Fruit fly (Drosophila melanogaster): ENCODE data around the gene CG5645.

Gene CG5645

DNA sequence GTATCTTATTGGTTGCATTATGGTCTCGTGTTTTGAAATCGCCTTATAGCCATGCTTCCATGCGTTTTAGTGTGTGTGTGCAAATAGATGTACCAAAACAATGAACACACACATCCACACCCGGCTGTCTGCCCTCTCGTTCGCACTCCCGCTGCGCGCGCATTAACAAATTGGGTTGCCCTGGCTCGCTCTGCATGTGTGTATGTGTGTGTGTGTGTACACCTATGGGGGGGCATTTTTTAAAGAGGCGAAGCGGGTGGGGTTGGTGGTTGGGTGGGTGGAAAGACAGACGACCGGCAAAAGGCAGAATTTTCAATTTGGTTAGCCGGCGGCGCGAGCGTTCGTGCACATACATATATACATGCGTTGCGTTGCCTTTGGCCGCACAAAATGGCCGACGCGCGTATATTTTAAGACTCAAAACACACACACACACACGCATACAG, 12.3 kb downstream of the CG5645 start:
- TF ChIP-seq Snoo (tag; optimal IDR thresholded peaks at IDR 0.05), result no peak
- no peak for TF ChIP-seq Pif1A (GFP tag; optimal IDR thresholded peaks at IDR 0.05)
- TF ChIP-seq Pif1B (GFP tag; optimal IDR thresholded peaks at IDR 0.05), result no peak
- TF ChIP-seq fd96Ca (GFP tag; IDR thresholded peaks at IDR 0.05), result peak; percentile 54; the same call in 1 of the 3 replicates
- peak; percentile 50 for TF ChIP-seq EcR (GFP tag; optimal IDR thresholded peaks at IDR 0.05)
- no peak for TF ChIP-seq CG14655 (GFP tag; optimal IDR thresholded peaks at IDR 0.05)
- TF ChIP-seq CG15710 (tag; optimal IDR thresholded peaks at IDR 0.05), result peak; percentile 20
- peak; percentile 16 for TF ChIP-seq gl (tag; optimal IDR thresholded peaks at IDR 0.05)
- TF ChIP-seq rn (GFP tag; IDR thresholded peaks at IDR 0.05), result no peak
- peak; percentile 3 for TF ChIP-seq CG17806 (tag; optimal IDR thresholded peaks at IDR 0.05)
- TF ChIP-seq CG32121 (GFP tag; IDR thresholded peaks at IDR 0.05), result peak; percentile 64
- no peak for TF ChIP-seq D1 (tag; optimal IDR thresholded peaks at IDR 0.05)
- no peak for TF ChIP-seq CG8301 (tag; optimal IDR thresholded peaks at IDR 0.05)
- peak; percentile 78 for TF ChIP-seq CG13204 (GFP tag; optimal IDR thresholded peaks at IDR 0.05)
- no peak for TF ChIP-seq CG9948 (tag; optimal IDR thresholded peaks at IDR 0.05)
- TF ChIP-seq CG8159 (tag; optimal IDR thresholded peaks at IDR 0.05), result peak; percentile 6
- TF ChIP-seq Ets98B (GFP tag; IDR thresholded peaks at IDR 0.05), result peak; percentile 57; the same call in 1 of the 2 replicates
- TF ChIP-seq CG34367 (tag; optimal IDR thresholded peaks at IDR 0.05), result peak; percentile 4
- TF ChIP-seq CG4496 (GFP tag; IDR thresholded peaks at IDR 0.05), result no peak
- 0 out of 2 replicates have a peak, but pooled peaks have one; percentile 28 for TF ChIP-seq CG12605 (GFP tag; IDR thresholded peaks at IDR 0.05)
- TF ChIP-seq CG10348 (GFP tag; IDR thresholded peaks at IDR 0.05), result no peak

DNA sequence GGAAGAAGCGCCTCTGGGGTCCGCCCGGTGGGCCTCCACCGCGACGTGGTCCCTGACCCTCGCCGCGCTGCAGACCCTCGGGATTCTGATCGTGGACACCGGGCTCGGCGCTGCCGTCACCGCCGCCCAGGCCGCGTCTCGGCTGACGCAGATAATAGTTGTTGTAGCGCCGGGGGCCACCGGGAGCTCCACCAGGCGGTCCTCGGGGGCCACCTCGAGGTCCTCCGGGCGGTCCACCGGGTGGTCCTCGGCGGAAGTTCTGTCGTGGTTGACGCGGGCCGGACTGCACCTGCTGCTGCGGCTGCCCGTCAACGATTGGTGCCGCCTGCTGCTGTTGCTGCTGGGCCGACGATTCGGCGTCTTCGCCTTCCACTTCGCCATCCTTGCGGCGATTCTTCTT, 13.6 kb downstream of the CG5645 start:
- no peak for TF ChIP-seq CG10348 (GFP tag; IDR thresholded peaks at IDR 0.05)
- TF ChIP-seq CG12605 (GFP tag; IDR thresholded peaks at IDR 0.05), result no peak
- TF ChIP-seq CG8301 (tag; optimal IDR thresholded peaks at IDR 0.05), result no peak
- no peak for TF ChIP-seq Ets98B (GFP tag; IDR thresholded peaks at IDR 0.05)
- TF ChIP-seq CG15710 (tag; optimal IDR thresholded peaks at IDR 0.05), result no peak

- no peak for TF ChIP-seq CG12605 (GFP tag; IDR thresholded peaks at IDR 0.05)
- TF ChIP-seq CG32121 (GFP tag; IDR thresholded peaks at IDR 0.05), result no peak
- no peak for TF ChIP-seq EcR (GFP tag; optimal IDR thresholded peaks at IDR 0.05)
- TF ChIP-seq Pif1A (GFP tag; optimal IDR thresholded peaks at IDR 0.05), result no peak
- no peak for TF ChIP-seq CG15710 (tag; optimal IDR thresholded peaks at IDR 0.05)
- TF ChIP-seq Ets98B (GFP tag; IDR thresholded peaks at IDR 0.05), result no peak
- TF ChIP-seq CG14655 (GFP tag; optimal IDR thresholded peaks at IDR 0.05), result no peak
- no peak for TF ChIP-seq CG17806 (tag; optimal IDR thresholded peaks at IDR 0.05)
- TF ChIP-seq CG9948 (tag; optimal IDR thresholded peaks at IDR 0.05), result no peak
- TF ChIP-seq fd96Ca (GFP tag; IDR thresholded peaks at IDR 0.05), result no peak
- TF ChIP-seq CG8159 (tag; optimal IDR thresholded peaks at IDR 0.05), result no peak
- TF ChIP-seq CG4496 (GFP tag; IDR thresholded peaks at IDR 0.05), result no peak
- TF ChIP-seq CG10348 (GFP tag; IDR thresholded peaks at IDR 0.05), result no peak
- TF ChIP-seq CG13204 (GFP tag; optimal IDR thresholded peaks at IDR 0.05), result no peak
- TF ChIP-seq rn (GFP tag; IDR thresholded peaks at IDR 0.05), result no peak
Measured at dm6 chr3L:12119875-12120485, 16.5 kb downstream of the CG5645 start, which contains the start of gene CG11560. Gene CG11560, plus strand, starts transcription at chr3L:12120019.

- TF ChIP-seq CG34367 (tag; optimal IDR thresholded peaks at IDR 0.05) (no peak), CG8159 (tag; optimal IDR thresholded peaks at IDR 0.05) (no peak), CG8301 (tag; optimal IDR thresholded peaks at IDR 0.05) (no peak), rn (GFP tag; IDR thresholded peaks at IDR 0.05) (no peak), fd96Ca (GFP tag; IDR thresholded peaks at IDR 0.05) (no peak), D1 (tag; optimal IDR thresholded peaks at IDR 0.05) (no peak), CG4496 (GFP tag; IDR thresholded peaks at IDR 0.05) (no peak), CG12605 (GFP tag; IDR thresholded peaks at IDR 0.05) (no peak), CG17806 (tag; optimal IDR thresholded peaks at IDR 0.05) (no peak), CG15710 (tag; optimal IDR thresholded peaks at IDR 0.05) (no peak), EcR (GFP tag; optimal IDR thresholded peaks at IDR 0.05) (no peak), Snoo (tag; optimal IDR thresholded peaks at IDR 0.05) (no peak), Ets98B (GFP tag; IDR thresholded peaks at IDR 0.05) (no peak)
Measured at dm6 chr3L:12118631-12119030, 17.9 kb downstream of the CG5645 start.

- TF ChIP-seq CG9948 (tag; optimal IDR thresholded peaks at IDR 0.05), result no peak
- no peak for TF ChIP-seq fd96Ca (GFP tag; IDR thresholded peaks at IDR 0.05)
- no peak for TF ChIP-seq CG8301 (tag; optimal IDR thresholded peaks at IDR 0.05)
- no peak for TF ChIP-seq Pif1B (GFP tag; optimal IDR thresholded peaks at IDR 0.05)
- TF ChIP-seq CG34367 (tag; optimal IDR thresholded peaks at IDR 0.05), result no peak
- TF ChIP-seq CG15710 (tag; optimal IDR thresholded peaks at IDR 0.05), result no peak
- no peak for TF ChIP-seq Ets98B (GFP tag; IDR thresholded peaks at IDR 0.05)
Measured at dm6 chr3L:12118156-12118555, 18.4 kb downstream of the CG5645 start, which contains the start of gene ssp. Gene ssp, plus strand, starts transcription at chr3L:12118257.

DNA sequence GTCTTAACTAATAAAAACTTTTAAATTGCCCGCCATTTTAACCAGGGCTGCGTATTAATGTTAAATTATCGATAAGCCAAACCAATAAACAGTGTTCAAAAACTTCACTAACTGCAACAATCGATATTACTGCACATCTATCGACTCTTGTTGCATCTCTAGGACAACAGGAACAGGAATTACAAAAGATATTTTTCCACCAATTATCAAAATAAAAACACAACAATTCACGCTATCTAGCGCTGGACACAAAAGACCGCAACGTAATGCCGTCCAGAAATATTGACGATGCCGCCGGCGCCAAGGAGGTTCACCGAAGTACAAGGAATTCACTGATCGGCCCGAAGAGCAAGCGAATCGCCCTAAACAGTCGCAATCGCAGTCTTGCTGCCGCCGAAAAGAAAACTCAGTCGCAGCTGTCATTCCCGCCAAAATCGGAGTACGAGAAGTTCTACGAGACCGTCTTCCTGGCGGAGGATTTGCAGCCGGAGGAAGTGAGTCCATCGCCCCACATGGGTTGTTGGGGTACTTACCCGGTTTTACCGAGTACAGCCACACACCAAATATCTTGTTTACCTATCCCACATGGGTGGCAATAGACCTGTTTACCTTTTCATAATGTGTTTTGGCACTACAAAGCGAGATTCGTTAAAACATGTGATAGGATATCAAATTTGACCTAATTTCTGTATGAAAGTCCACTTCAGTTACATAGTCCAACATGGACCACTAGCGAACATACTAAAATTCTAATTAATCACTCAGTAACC, 20.4 kb downstream of the CG5645 start, which contains the start of gene vers:
vers (plus strand) TSS at position 136 of the 770 bp plus-strand sequence.
- TF ChIP-seq CG9948 (tag; optimal IDR thresholded peaks at IDR 0.05), result no peak
- TF ChIP-seq CG32121 (GFP tag; IDR thresholded peaks at IDR 0.05), result no peak
- TF ChIP-seq EcR (GFP tag; optimal IDR thresholded peaks at IDR 0.05), result no peak
- no peak for TF ChIP-seq CG8301 (tag; optimal IDR thresholded peaks at IDR 0.05)
- no peak for TF ChIP-seq Pif1A (GFP tag; optimal IDR thresholded peaks at IDR 0.05)
- TF ChIP-seq CG34367 (tag; optimal IDR thresholded peaks at IDR 0.05), result no peak
- TF ChIP-seq CG10348 (GFP tag; IDR thresholded peaks at IDR 0.05), result no peak
- no peak for TF ChIP-seq CG15710 (tag; optimal IDR thresholded peaks at IDR 0.05)
- TF ChIP-seq Pif1B (GFP tag; optimal IDR thresholded peaks at IDR 0.05), result no peak
- no peak for TF ChIP-seq Ets98B (GFP tag; IDR thresholded peaks at IDR 0.05)
